Fruit fly (Drosophila melanogaster) whole organism, prepupa: ENCODE results near the gene CG15814.

Experiments used
- Blimp-1 ChIP-seq: fragments of 200-800 bp; sonication (Bioruptor generic); optimal IDR thresholded peaks from 3 replicates; lab custom pipeline; 2017; ENCODE audit warnings: missing biosample characterization, missing genetic modification characterization, mild to moderate bottlenecking, moderate library complexity, missing genetic modification reagents
- CG10631 ChIP-seq: fragments of 200-800 bp; sonication (Bioruptor generic); optimal IDR thresholded peaks from 2 replicates; lab custom pipeline; 2016; ENCODE audit warnings: missing biosample characterization, missing genetic modification characterization
- CG10669 ChIP-seq: fragments of 200-800 bp; sonication (Bioruptor generic); optimal IDR thresholded peaks from 3 replicates; lab custom pipeline; 2018; ENCODE audit warnings: missing biosample characterization, mild to moderate bottlenecking, missing genetic modification characterization, moderate library complexity
- CG11294 ChIP-seq: fragments of 200-800 bp; sonication (Bioruptor generic); IDR thresholded peaks from 2 replicates; pipeline ENCODE4 v1.3.6; 2022; ENCODE audit warnings: missing biosample characterization, missing genetic modification characterization
- CG11902 ChIP-seq: fragments of 200-800 bp; sonication (Bioruptor generic); optimal IDR thresholded peaks from 3 replicates; lab custom pipeline; 2016; ENCODE audit warnings: missing biosample characterization, missing genetic modification characterization
- CG15336 ChIP-seq: fragments of 200-800 bp; sonication (Bioruptor generic); IDR thresholded peaks from 2 replicates; pipeline ENCODE4 v1.3.6; 2022; ENCODE audit warnings: missing biosample characterization, missing genetic modification characterization
- CG1621 ChIP-seq: fragments of 200-800 bp; sonication (Bioruptor generic); optimal IDR thresholded peaks from 3 replicates; lab custom pipeline; 2018; ENCODE audit warnings: missing biosample characterization, mild to moderate bottlenecking, missing genetic modification characterization
- CG16779 ChIP-seq: fragments of 200-800 bp; sonication (Bioruptor generic); optimal IDR thresholded peaks from 3 replicates; lab custom pipeline; 2017; ENCODE audit warnings: missing biosample characterization, mild to moderate bottlenecking, missing genetic modification characterization
- CG3032 ChIP-seq: fragments of 200-800 bp; optimal IDR thresholded peaks from 2 replicates; lab custom pipeline; 2019; ENCODE audit warnings: missing biosample characterization, mild to moderate bottlenecking, missing genetic modification characterization, moderate library complexity
- CG32006 ChIP-seq: fragments of 200-800 bp; sonication (Bioruptor generic); optimal IDR thresholded peaks from 3 replicates; lab custom pipeline; 2017; ENCODE audit warnings: missing biosample characterization, mild to moderate bottlenecking, missing genetic modification characterization
- CG34406 ChIP-seq: fragments of 200-800 bp; sonication (Bioruptor generic); optimal IDR thresholded peaks from 3 replicates; lab custom pipeline; 2016; ENCODE audit warnings: missing biosample characterization, missing genetic modification characterization
- CG4318 ChIP-seq: fragments of 200-800 bp; sonication (Bioruptor generic); optimal IDR thresholded peaks from 3 replicates; lab custom pipeline; 2017; ENCODE audit warnings: missing biosample characterization, mild to moderate bottlenecking, missing genetic modification characterization
- CG6808 ChIP-seq: fragments of 200-800 bp; sonication (Bioruptor generic); optimal IDR thresholded peaks from 3 replicates; lab custom pipeline; 2017; ENCODE audit warnings: missing biosample characterization, missing genetic modification characterization, mild to moderate bottlenecking, moderate library complexity, missing genetic modification reagents
- CG6854 ChIP-seq: fragments of 200-800 bp; sonication (Bioruptor generic); optimal IDR thresholded peaks from 2 replicates; lab custom pipeline; 2017; ENCODE audit warnings: missing biosample characterization, mild to moderate bottlenecking, missing genetic modification characterization
- CG7368 ChIP-seq: fragments of 200-800 bp; sonication (Bioruptor generic); optimal IDR thresholded peaks from 3 replicates; lab custom pipeline; 2016; ENCODE audit warnings: missing biosample characterization, missing genetic modification characterization
- CG8119 ChIP-seq: fragments of 200-800 bp; sonication (Bioruptor generic); IDR thresholded peaks from 3 replicates; pipeline ENCODE4 v1.3.6; 2022; ENCODE audit warnings: missing biosample characterization, missing genetic modification characterization
- CG8319 ChIP-seq: fragments of 200-800 bp; sonication (Bioruptor generic); optimal IDR thresholded peaks from 3 replicates; lab custom pipeline; 2016; ENCODE audit warnings: missing biosample characterization, missing genetic modification characterization
- CG8632 ChIP-seq: fragments of 200-800 bp; sonication (Bioruptor generic); optimal IDR thresholded peaks from 3 replicates; lab custom pipeline; 2016; ENCODE audit warnings: missing biosample characterization, missing genetic modification characterization
- CG9139 ChIP-seq: fragments of 200-800 bp; sonication (Bioruptor generic); optimal IDR thresholded peaks from 3 replicates; lab custom pipeline; 2017; ENCODE audit warnings: missing biosample characterization, mild to moderate bottlenecking, missing genetic modification characterization
- Eip75B ChIP-seq: fragments of 200-800 bp; sonication (Bioruptor generic); optimal IDR thresholded peaks from 3 replicates; lab custom pipeline; 2016; ENCODE audit warnings: missing biosample characterization, missing genetic modification characterization
- Eip78C ChIP-seq: fragments of 200-800 bp; sonication (Bioruptor generic); peaks from one replicate; lab custom pipeline; 2016; ENCODE audit warnings: missing biosample characterization, missing genetic modification characterization
- Ets21C ChIP-seq: fragments of 200-800 bp; sonication (Bioruptor generic); optimal IDR thresholded peaks from 3 replicates; lab custom pipeline; 2016; ENCODE audit warnings: missing biosample characterization, missing genetic modification characterization
- Ets96B ChIP-seq: fragments of 200-800 bp; optimal IDR thresholded peaks from 2 replicates; lab custom pipeline; 2019; ENCODE audit warnings: missing biosample characterization, mild to moderate bottlenecking, missing genetic modification characterization, moderate library complexity
- Gug ChIP-seq: fragments of 200-800 bp; sonication (Bioruptor generic); IDR thresholded peaks from 2 replicates; pipeline ENCODE4 v1.3.6; 2022; ENCODE audit warnings: missing biosample characterization, missing genetic modification characterization
- Hr38 ChIP-seq: sonication (Bioruptor generic); optimal IDR thresholded peaks from 2 replicates; lab custom pipeline; 2016; ENCODE audit warnings: missing biosample characterization, missing genetic modification characterization
- Hr39 ChIP-seq: fragments of 200-800 bp; sonication (Bioruptor generic); optimal IDR thresholded peaks from 2 replicates; lab custom pipeline; 2016; ENCODE audit warnings: missing biosample characterization, missing genetic modification characterization
- Hr4 ChIP-seq: fragments of 200-800 bp; sonication (Bioruptor generic); optimal IDR thresholded peaks from 3 replicates; lab custom pipeline; 2016; ENCODE audit warnings: missing biosample characterization, missing genetic modification characterization
- Lpt ChIP-seq: fragments of 200-800 bp; sonication (Bioruptor generic); optimal IDR thresholded peaks from 3 replicates; lab custom pipeline; 2016; ENCODE audit warnings: missing biosample characterization, missing genetic modification characterization
- OdsH ChIP-seq: fragments of 200-800 bp; sonication (Bioruptor generic); optimal IDR thresholded peaks from 3 replicates; lab custom pipeline; 2016; ENCODE audit warnings: missing biosample characterization, missing genetic modification characterization
- Smox ChIP-seq: fragments of 200-800 bp; sonication (Bioruptor generic); optimal IDR thresholded peaks from 3 replicates; lab custom pipeline; 2016; ENCODE audit warnings: missing biosample characterization, missing genetic modification characterization
- Sox102F ChIP-seq: fragments of 200-800 bp; sonication (Bioruptor generic); optimal IDR thresholded peaks from 2 replicates; lab custom pipeline; 2016; ENCODE audit warnings: missing biosample characterization, mild to moderate bottlenecking, missing genetic modification characterization
- Sox14 ChIP-seq: fragments of 200-800 bp; sonication (Bioruptor generic); optimal IDR thresholded peaks from 3 replicates; lab custom pipeline; 2016; ENCODE audit warnings: missing biosample characterization, missing genetic modification characterization
- Sox15 ChIP-seq: fragments of 200-800 bp; sonication (Bioruptor generic); optimal IDR thresholded peaks from 3 replicates; lab custom pipeline; 2016; ENCODE audit warnings: missing biosample characterization, missing genetic modification characterization
- achi ChIP-seq: fragments of 200-800 bp; sonication (Bioruptor generic); optimal IDR thresholded peaks from 3 replicates; lab custom pipeline; 2016; ENCODE audit warnings: missing biosample characterization, missing genetic modification characterization
- cyc ChIP-seq: fragments of 200-800 bp; sonication (Bioruptor generic); optimal IDR thresholded peaks from 3 replicates; lab custom pipeline; 2016; ENCODE audit warnings: missing biosample characterization, missing genetic modification characterization
- dac ChIP-seq: fragments of 200-800 bp; sonication (Bioruptor generic); optimal IDR thresholded peaks from 2 replicates; lab custom pipeline; 2017; ENCODE audit warnings: missing biosample characterization, mild to moderate bottlenecking, missing genetic modification characterization
- dsx ChIP-seq: fragments of 200-800 bp; optimal IDR thresholded peaks from 3 replicates; lab custom pipeline; 2019; ENCODE audit warnings: missing biosample characterization, mild to moderate bottlenecking, missing genetic modification characterization, moderate library complexity; ENCODE audit not compliant: poor library complexity, severe bottlenecking
- esn ChIP-seq: fragments of 200-800 bp; sonication (Bioruptor generic); optimal IDR thresholded peaks from 2 replicates; lab custom pipeline; 2016; ENCODE audit warnings: missing biosample characterization, mild to moderate bottlenecking, missing genetic modification characterization, moderate library complexity
- fd85E ChIP-seq: fragments of 200-800 bp; sonication (Bioruptor generic); optimal IDR thresholded peaks from 3 replicates; lab custom pipeline; 2016; ENCODE audit warnings: missing biosample characterization, missing genetic modification characterization
- fkh ChIP-seq: fragments of 200-800 bp; sonication (Bioruptor generic); optimal IDR thresholded peaks from 3 replicates; lab custom pipeline; 2017; ENCODE audit warnings: missing biosample characterization, mild to moderate bottlenecking, missing genetic modification characterization, moderate library complexity
- net ChIP-seq: fragments of 200-800 bp; sonication (Bioruptor generic); optimal IDR thresholded peaks from 3 replicates; lab custom pipeline; 2016; ENCODE audit warnings: missing biosample characterization, missing genetic modification characterization
- pdm3 ChIP-seq: fragments of 200-800 bp; sonication (Bioruptor generic); optimal IDR thresholded peaks from 3 replicates; lab custom pipeline; 2016; ENCODE audit warnings: missing biosample characterization, missing genetic modification characterization
- salr ChIP-seq, 2 experiments: fragments of 200-800 bp; sonication (Bioruptor generic); optimal IDR thresholded peaks; 3 replicates each; lab custom pipeline; 2016 to 2018; ENCODE audit warnings: missing biosample characterization in 2 of 2, missing genetic modification characterization in 2 of 2, mild to moderate bottlenecking in 1 of 2
- svp ChIP-seq: fragments of 200-800 bp; sonication (Bioruptor generic); peaks from one replicate; lab custom pipeline; 2016; ENCODE audit warnings: missing biosample characterization, missing genetic modification characterization
- topi ChIP-seq: fragments of 200-800 bp; sonication (Bioruptor generic); optimal IDR thresholded peaks from 3 replicates; lab custom pipeline; 2016; ENCODE audit warnings: missing biosample characterization, missing genetic modification characterization
- vri ChIP-seq: fragments of 200-800 bp; sonication (Bioruptor generic); optimal IDR thresholded peaks from 3 replicates; lab custom pipeline; 2016; ENCODE audit warnings: missing biosample characterization, mild to moderate bottlenecking, missing genetic modification characterization

CG15814 gene

DNA sequence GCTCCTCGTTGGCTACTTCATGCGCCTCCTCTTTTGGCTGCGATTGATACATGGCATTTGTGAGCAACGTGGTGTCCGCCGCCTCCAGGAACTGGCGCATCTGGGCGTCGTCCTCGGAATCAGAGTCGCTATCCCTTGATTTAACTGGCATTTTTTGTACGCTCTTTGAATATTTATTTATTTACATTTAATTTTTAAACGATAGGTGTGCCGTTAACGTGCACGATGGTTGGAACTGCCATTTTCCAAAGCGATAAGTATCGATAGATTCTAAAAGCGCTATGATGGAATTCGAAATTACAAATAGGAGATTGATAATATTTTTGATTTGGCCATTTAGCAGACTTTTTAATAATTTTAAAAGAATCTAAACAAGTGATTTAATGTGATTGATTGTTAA, 2.3 kb upstream of the CG15814 start, which contains the start of gene CG32554:
CG32554 (minus strand) TSS at position 229 of the 400 bp plus-strand sequence.
- TF ChIP-seq CG8319 (GFP tag; lab: Kevin White, UChicago) (no peak), fkh (peak; percentile 89), net (GFP tag; lab: Kevin White, UChicago) (no peak), CG32006 (GFP tag; lab: Kevin White, UChicago) (no peak)

DNA sequence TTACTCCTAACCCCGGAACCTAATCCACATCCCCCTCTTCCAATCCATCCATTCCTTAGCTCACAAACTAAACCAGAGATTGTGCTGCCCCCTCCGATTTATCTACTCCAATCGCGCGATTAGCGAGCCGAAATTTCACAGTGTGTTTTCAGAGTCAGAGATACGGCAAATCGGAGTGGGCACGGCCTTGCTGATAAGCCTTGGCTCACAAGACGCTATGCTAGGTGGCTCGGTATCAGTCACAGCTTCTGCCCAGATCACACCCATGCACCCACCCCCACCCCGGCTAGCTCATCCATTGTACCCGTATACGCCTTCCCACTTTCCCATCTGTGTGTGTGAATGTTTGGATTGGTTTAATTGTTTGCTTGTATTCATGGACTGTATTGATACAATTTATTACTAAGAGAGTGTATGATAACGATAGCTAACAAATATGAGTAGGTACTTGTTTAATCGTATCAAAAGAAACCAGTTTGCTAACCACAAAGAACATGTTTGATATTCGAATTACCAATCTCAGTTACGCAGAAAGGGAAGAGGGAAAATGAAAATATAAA, 4.2 kb downstream of the CG15814 start:
- TF ChIP-seq CG8119 (GFP tag; lab: Robert Waterston, UW) (no peak), topi (GFP tag; lab: Kevin White, UChicago) (no peak), fkh (peak; percentile 56), Eip75B (GFP tag; lab: Kevin White, UChicago) (no peak)
- TF ChIP-seq, all 60 proteins: peak for 1

DNA sequence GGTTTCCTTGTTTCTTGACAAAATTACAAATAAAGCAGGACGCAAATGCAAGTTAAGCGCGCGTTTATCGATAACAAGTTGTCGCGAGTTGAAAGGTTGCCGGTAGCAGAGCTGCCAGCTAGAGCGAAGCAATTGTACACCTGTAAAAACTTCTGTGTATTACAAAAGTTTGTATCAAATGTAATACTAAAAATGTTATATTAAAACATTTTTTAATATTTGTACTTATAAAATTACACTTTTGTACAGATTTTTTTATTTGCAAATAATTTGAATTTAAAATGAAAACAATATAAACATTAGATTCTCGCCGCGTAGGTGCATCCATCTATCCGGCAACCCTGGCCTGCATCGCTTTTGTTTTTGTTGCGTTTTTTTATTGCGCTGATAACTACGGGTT, 5.5 kb downstream of the CG15814 start, which contains the start of the genes CG8142 and Ucp4A:
CG8142 (minus strand) TSS at position 82 of the 400 bp plus-strand sequence.
Ucp4A (plus strand) TSS at position 327 of the 400 bp plus-strand sequence.
- TF ChIP-seq Sox15 (GFP tag; lab: Kevin White, UChicago) (peak; percentile 89), Ets21C (GFP tag; lab: Kevin White, UChicago) (peak; percentile 69), net (GFP tag; lab: Kevin White, UChicago) (peak; percentile 78), CG6854 (GFP tag; lab: Kevin White, UChicago) (peak; percentile 57), CG15336 (peak; percentile 96), CG32006 (GFP tag; lab: Kevin White, UChicago) (peak; percentile 91), cyc (peak; percentile 89), CG11902 (GFP tag; lab: Kevin White, UChicago) (peak; percentile 86), fkh (peak; percentile 61), salr (GFP tag; optimal IDR thresholded peaks at IDR 0.05; lab: Kevin White, UChicago) (peak; percentile 61 to 85), CG8119 (GFP tag; lab: Robert Waterston, UW) (peak; percentile 95), Lpt (GFP tag; lab: Kevin White, UChicago) (peak; percentile 85), esn (peak; percentile 84), CG8319 (GFP tag; lab: Kevin White, UChicago) (peak; percentile 84), CG3032 (peak; percentile 94), Ets96B (tag; lab: Kevin White, UChicago) (peak; percentile 95), CG10631 (peak; percentile 95), Smox (no peak), Hr38 (GFP tag; lab: Kevin White, UChicago) (no peak), vri (peak; percentile 51), Sox14 (peak; percentile 81), Gug (GFP tag; lab: Robert Waterston, UW) (peak; percentile 95), CG4318 (no peak), CG6808 (GFP tag; lab: Kevin White, UChicago) (peak; percentile 88), CG7368 (peak; percentile 86), Hr39 (GFP tag; lab: Kevin White, UChicago) (peak; percentile 79), pdm3 (GFP tag; lab: Kevin White, UChicago) (peak; percentile 86), CG8632 (GFP tag; lab: Kevin White, UChicago) (peak; percentile 85), Eip75B (GFP tag; lab: Kevin White, UChicago) (peak; percentile 72), CG11294 (GFP tag; lab: Robert Waterston, UW) (peak; percentile 91), Sox102F (GFP tag; lab: Kevin White, UChicago) (no peak), CG1621 (tag; lab: Kevin White, UChicago) (peak; percentile 80), CG10669 (GFP tag; lab: Kevin White, UChicago) (peak; percentile 90), CG9139 (GFP tag; lab: Kevin White, UChicago) (peak; percentile 81), dac (GFP tag; lab: Kevin White, UChicago) (peak; percentile 69), OdsH (GFP tag; lab: Kevin White, UChicago) (peak; percentile 92), dsx (peak; percentile 85), achi (GFP tag; lab: Kevin White, UChicago) (peak; percentile 88), Eip78C (GFP tag; lab: Kevin White, UChicago) (peak; percentile 96), svp (GFP tag; lab: Kevin White, UChicago) (peak; percentile 96), CG34406 (GFP tag; lab: Kevin White, UChicago) (peak; percentile 88), fd85E (GFP tag; lab: Kevin White, UChicago) (peak; percentile 43), CG16779 (no peak), Hr4 (GFP tag; lab: Kevin White, UChicago) (no peak), Blimp-1 (peak; percentile 77)
